Worm (Caenorhabditis elegans) whole organism, L3 larva: ENCODE results near the gene chil-14.

Experiments
- elt-2 ChIP-seq: sonication (generic microtip); optimal IDR thresholded peaks from 2 replicates; lab custom pipeline; 2016; ENCODE audit warnings: missing genetic modification reagents, mild to moderate bottlenecking, missing genetic modification characterization, missing compliant biosample characterization
- lin-39 ChIP-seq: fragments of 150-350 bp; optimal IDR thresholded peaks from 2 replicates; lab custom pipeline; 2018; ENCODE audit warnings: missing biosample characterization, missing genetic modification reagents, missing genetic modification characterization
- nhr-11 ChIP-seq: fragments of 150-350 bp; optimal IDR thresholded peaks from 2 replicates; lab custom pipeline; 2014; ENCODE audit warnings: missing biosample characterization, missing genetic modification characterization
- nhr-28 ChIP-seq: fragments of 150-350 bp; optimal IDR thresholded peaks from 2 replicates; lab custom pipeline; 2014; ENCODE audit warnings: missing biosample characterization, missing genetic modification characterization
- snpc-4 ChIP-seq: fragments of 150-350 bp; optimal IDR thresholded peaks from 2 replicates; lab custom pipeline; 2014; ENCODE audit warnings: missing biosample characterization, missing genetic modification characterization
- unc-39 ChIP-seq: sonication (generic microtip); optimal IDR thresholded peaks from 4 replicates; lab custom pipeline; 2017; ENCODE audit warnings: missing biosample characterization, missing genetic modification characterization

DNA sequence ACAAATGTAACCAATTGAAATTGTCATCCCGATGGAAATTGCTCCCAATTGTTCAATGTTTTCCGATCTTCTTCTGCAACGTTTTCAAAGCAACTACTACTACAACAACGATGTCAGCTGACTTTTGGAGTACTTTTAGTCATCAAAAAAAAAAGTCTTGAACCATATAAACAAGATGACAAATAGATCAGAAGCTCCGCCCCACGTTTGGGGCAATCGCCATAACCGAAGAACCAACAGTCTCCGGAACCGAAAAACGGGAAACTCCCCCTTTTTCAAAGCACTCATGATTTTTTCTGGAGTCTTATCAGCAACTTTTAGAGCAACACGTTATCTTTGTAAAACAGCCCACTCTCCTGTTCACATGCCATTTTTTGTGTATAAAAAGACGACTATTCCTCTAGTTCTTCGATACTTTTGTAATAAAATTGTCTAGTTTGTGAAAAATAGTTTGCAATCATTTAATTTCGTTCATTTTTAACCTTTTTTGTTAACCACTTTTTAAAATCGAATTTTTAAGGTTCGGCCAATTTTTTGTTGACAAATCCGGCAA lies 4.6 kb downstream of the chil-14 start:
- TF ChIP-seq snpc-4 (tag; lab: Kevin White, UChicago) (no peak), nhr-11 (tag; lab: Kevin White, UChicago) (no peak), elt-2 (tag; lab: Kevin White, UChicago) (peak; percentile 85), lin-39 (tag; lab: Kevin White, UChicago) (no peak), nhr-28 (tag; lab: Kevin White, UChicago) (no peak), unc-39 (tag; lab: Kevin White, UChicago) (no peak)
